Fruit fly (Drosophila melanogaster) whole organism, wandering third instar larva: ENCODE measurements around the gene CG12947.

ENCODE experiments used
- Dfd ChIP-seq: fragments of >200 bp; optimal IDR thresholded peaks from 2 replicates; lab custom pipeline; 2017; ENCODE audit warnings: missing biosample characterization, missing genetic modification characterization
- GATAd ChIP-seq: sonication (Bioruptor generic); optimal IDR thresholded peaks from 2 replicates; lab custom pipeline; 2016; ENCODE audit warnings: missing biosample characterization, missing genetic modification characterization
- Hr83 ChIP-seq: fragments of 200-300 bp; sonication (Bioruptor generic); optimal IDR thresholded peaks from 2 replicates; lab custom pipeline; 2016; ENCODE audit warnings: missing biosample characterization, mild to moderate bottlenecking, missing genetic modification characterization, moderate library complexity; ENCODE audit not compliant: poor library complexity, severe bottlenecking
- Mio ChIP-seq: sonication (Bioruptor generic); optimal IDR thresholded peaks from 2 replicates; lab custom pipeline; 2016; ENCODE audit warnings: missing biosample characterization, missing genetic modification characterization
- Vsx2 ChIP-seq: fragments of 200-300, 225-300 bp; sonication (Bioruptor generic); optimal IDR thresholded peaks from 2 replicates; lab custom pipeline; 2018; ENCODE audit warnings: missing biosample characterization, missing genetic modification characterization; ENCODE audit not compliant: partially characterized antibody
- br ChIP-seq: fragments of 200-800 bp; sonication (Bioruptor generic); optimal IDR thresholded peaks from 2 replicates; lab custom pipeline; 2016; ENCODE audit warnings: missing biosample characterization, missing genetic modification characterization
- foxo ChIP-seq, 2 experiments: fragments of 200-800 bp; sonication (Bioruptor generic); optimal IDR thresholded peaks; 2 replicates in 1 of 2; 3 replicates in 1 of 2; lab custom pipeline; 2016 to 2017; ENCODE audit warnings: missing biosample characterization in 2 of 2, missing genetic modification characterization in 2 of 2
- h ChIP-seq: fragments of 200-800 bp; sonication (Bioruptor generic); optimal IDR thresholded peaks from 3 replicates; lab custom pipeline; 2016; ENCODE audit warnings: missing biosample characterization, mild to moderate bottlenecking, missing genetic modification characterization
- pan ChIP-seq: fragments of >200 bp; optimal IDR thresholded peaks from 2 replicates; lab custom pipeline; 2017
- psq ChIP-seq: fragments of 200-800 bp; sonication (Bioruptor generic); optimal IDR thresholded peaks from 3 replicates; lab custom pipeline; 2017; ENCODE audit warnings: missing biosample characterization, mild to moderate bottlenecking, missing genetic modification characterization, moderate library complexity

- TF ChIP-seq br (GFP tag; lab: Kevin White, UChicago) (peak; percentile 80), pan (no peak), foxo (GFP tag; optimal IDR thresholded peaks at IDR 0.05; lab: Kevin White, UChicago) (peak in 1 of 2 experiments; percentile 84), psq (peak; percentile 50), GATAd (GFP tag; lab: Kevin White, UChicago) (no peak), Mio (GFP tag; lab: Kevin White, UChicago) (peak; percentile 31), Dfd (GFP tag; lab: Kevin White, UChicago) (no peak), h (peak; percentile 84), Hr83 (GFP tag; lab: Kevin White, UChicago) (peak; percentile 93), Vsx2 (GFP tag; lab: Kevin White, UChicago) (no peak)
Measured at dm6 chr3R:9767620-9768592, 12.0 kb upstream of the CG12947 start, which contains the start of gene Naa80.
